In the genomic region with DNA sequence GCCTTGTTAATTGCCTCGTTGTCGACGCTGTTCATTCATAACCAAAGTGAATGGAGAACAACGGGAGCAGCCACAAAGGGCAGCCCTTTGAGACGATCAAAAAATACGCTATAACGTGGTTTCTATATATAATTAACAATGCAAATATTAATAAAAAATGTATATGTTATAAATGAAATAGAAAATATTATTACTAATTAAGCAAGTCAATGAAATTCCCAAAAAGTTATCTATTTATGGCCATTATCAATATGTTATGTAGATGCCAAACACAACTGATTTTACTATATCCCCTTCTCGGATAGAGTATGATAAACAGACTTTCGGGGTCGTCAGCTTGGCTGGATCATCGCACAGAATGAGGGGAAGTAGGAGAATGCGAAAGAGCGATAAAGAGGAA, we compare ENCODE assay signal across 1 fruit fly cellular context.
A peak's percentile ranks its signal among the peaks of the same experiment; 100 is the strongest.
TF ChIP-seq lines count a peak whose summit lies in the region.

No protein-coding gene starts in this region.

TF ChIP-seq in whole organism, embryonic, 481 proteins besides CTCF, POLR2A, EP300 and RAD21 (continued from another document):
- TF ChIP-seq Sox100B (GFP tag; optimal IDR thresholded peaks at IDR 0.05; lab: Kevin White, UChicago) (peak; percentile 55), NFAT (GFP tag; IDR thresholded peaks at IDR 0.05; lab: Robert Waterston, UW) (0 out of 2 replicates have a peak, but pooled peaks have one; percentile 3), Oli (tag; optimal IDR thresholded peaks at IDR 0.05; lab: Kevin White, UChicago) (peak; percentile 54), Drgx (GFP tag; IDR thresholded peaks at IDR 0.05; lab: Robert Waterston, UW) (0 out of 2 replicates have a peak, but pooled peaks have one; percentile 11), gem (tag; optimal IDR thresholded peaks at IDR 0.05; lab: Kevin White, UChicago) (peak; percentile 77), twi (tag; optimal IDR thresholded peaks at IDR 0.05; lab: Kevin White, UChicago) (no peak), CG6813 (GFP tag; optimal IDR thresholded peaks at IDR 0.05; lab: Kevin White, UChicago) (no peak), Nf-YC (tag; optimal IDR thresholded peaks at IDR 0.05; lab: Kevin White, UChicago) (peak; percentile 62), Vsx1 (GFP tag; optimal IDR thresholded peaks at IDR 0.05; lab: Kevin White, UChicago) (peak; percentile 29), CG11456 (GFP tag; IDR thresholded peaks at IDR 0.05; lab: Robert Waterston, UW) (0 out of 3 replicates have a peak, but pooled peaks have one; percentile 34), C15 (GFP tag; IDR thresholded peaks at IDR 0.05; lab: Robert Waterston, UW) (0 out of 3 replicates have a peak, but pooled peaks have one; percentile 32), D (optimal IDR thresholded peaks at IDR 0.05; lab: Kevin White, UChicago) (no peak), D (GFP tag; optimal IDR thresholded peaks at IDR 0.05; lab: Kevin White, UChicago) (no peak), jumu (GFP tag; optimal IDR thresholded peaks at IDR 0.05; lab: Kevin White, UChicago) (no peak), HLH3B (GFP tag; IDR thresholded peaks at IDR 0.05; lab: Robert Waterston, UW) (peak; percentile 63), Fer1 (GFP tag; optimal IDR thresholded peaks at IDR 0.05; lab: Kevin White, UChicago) (peak; percentile 63), Ptx1 (GFP tag; IDR thresholded peaks at IDR 0.05; lab: Robert Waterston, UW) (peak; percentile 79), CG7556 (GFP tag; optimal IDR thresholded peaks at IDR 0.05; lab: Kevin White, UChicago) (peak; percentile 45), Rx (GFP tag; IDR thresholded peaks at IDR 0.05; lab: Robert Waterston, UW) (no peak), CG4328 (GFP tag; optimal IDR thresholded peaks at IDR 0.05; lab: Kevin White, UChicago) (peak; percentile 9), sug (tag; optimal IDR thresholded peaks at IDR 0.05; lab: Kevin White, UChicago) (peak; percentile 51), PHDP (tag; optimal IDR thresholded peaks at IDR 0.05; lab: Kevin White, UChicago) (peak; percentile 67), CG30020 (tag; optimal IDR thresholded peaks at IDR 0.05; lab: Kevin White, UChicago) (no peak), maf-S (GFP tag; optimal IDR thresholded peaks at IDR 0.05; lab: Kevin White, UChicago) (no peak), Ada2b (GFP tag; IDR thresholded peaks at IDR 0.05; lab: Robert Waterston, UW) (0 out of 2 replicates have a peak, but pooled peaks have one; percentile 16), Aef1 (GFP tag; IDR thresholded peaks at IDR 0.05; lab: Robert Waterston, UW) (peak; percentile 43; the same call in 2 of the 3 replicates), Deaf1 (tag; optimal IDR thresholded peaks at IDR 0.05; lab: Kevin White, UChicago) (peak; percentile 39), Atf6 (GFP tag; IDR thresholded peaks at IDR 0.05; lab: Robert Waterston, UW) (peak; percentile 66), Dek (tag; optimal IDR thresholded peaks at IDR 0.05; lab: Kevin White, UChicago) (peak; percentile 29), CG4707 (GFP tag; optimal IDR thresholded peaks at IDR 0.05; lab: Kevin White, UChicago) (no peak), CG30403 (GFP tag; optimal IDR thresholded peaks at IDR 0.05; lab: Kevin White, UChicago) (peak; percentile 48), NfI (GFP tag; optimal IDR thresholded peaks at IDR 0.05; lab: Kevin White, UChicago) (peak; percentile 47), Abd-B (GFP tag; optimal IDR thresholded peaks at IDR 0.05; lab: Kevin White, UChicago) (peak; percentile 33), CG31388 (GFP tag; optimal IDR thresholded peaks at IDR 0.05; lab: Kevin White, UChicago) (no peak), B-H1 (GFP tag; IDR thresholded peaks at IDR 0.05; lab: Robert Waterston, UW) (peak; percentile 33; the same call in 2 of the 3 replicates), wor (GFP tag; IDR thresholded peaks at IDR 0.05; lab: Robert Waterston, UW) (peak; percentile 26; the same call in 1 of the 2 replicates), stc (GFP tag; IDR thresholded peaks at IDR 0.05; lab: Robert Waterston, UW) (peak; percentile 51), emc (GFP tag; optimal IDR thresholded peaks at IDR 0.05; lab: Kevin White, UChicago) (no peak), CG10147 (GFP tag; optimal IDR thresholded peaks at IDR 0.05; lab: Kevin White, UChicago) (peak; percentile 32), Gug (GFP tag; IDR thresholded peaks at IDR 0.05; lab: Robert Waterston, UW) (no peak), CG15479 (GFP tag; optimal IDR thresholded peaks at IDR 0.05; lab: Kevin White, UChicago) (no peak), CG14014 (GFP tag; IDR thresholded peaks at IDR 0.05; lab: Robert Waterston, UW) (peak; percentile 30; the same call in 1 of the 2 replicates), cwo (GFP tag; optimal IDR thresholded peaks at IDR 0.05; lab: Kevin White, UChicago) (peak; percentile 53), CG6689 (GFP tag; IDR thresholded peaks at IDR 0.05; lab: Robert Waterston, UW) (peak; percentile 52), CG1233 (GFP tag; optimal IDR thresholded peaks at IDR 0.05; lab: Kevin White, UChicago) (peak; percentile 30), scrt (GFP tag; optimal IDR thresholded peaks at IDR 0.05; lab: Kevin White, UChicago) (no peak), odd (GFP tag; optimal IDR thresholded peaks at IDR 0.05; lab: Kevin White, UChicago) (no peak), row (GFP tag; IDR thresholded peaks at IDR 0.05; lab: Robert Waterston, UW) (peak; percentile 76), gt (GFP tag; IDR thresholded peaks at IDR 0.05; lab: Robert Waterston, UW) (no peak), CG12299 (tag; optimal IDR thresholded peaks at IDR 0.05; lab: Kevin White, UChicago) (peak; percentile 20), chm (GFP tag; IDR thresholded peaks at IDR 0.05; lab: Robert Waterston, UW) (no peak), D19A (tag; optimal IDR thresholded peaks at IDR 0.05; lab: Kevin White, UChicago) (peak; percentile 95), fd96Cb (tag; optimal IDR thresholded peaks at IDR 0.05; lab: Kevin White, UChicago) (peak; percentile 33), abd-A (tag; optimal IDR thresholded peaks at IDR 0.05; lab: Kevin White, UChicago) (peak; percentile 20), salm (tag; optimal IDR thresholded peaks at IDR 0.05; lab: Kevin White, UChicago) (peak; percentile 23), ind (GFP tag; optimal IDR thresholded peaks at IDR 0.05; lab: Kevin White, UChicago) (peak; percentile 26), dmrt99B (tag; optimal IDR thresholded peaks at IDR 0.05; lab: Kevin White, UChicago) (peak; percentile 58), Bdp1 (GFP tag; optimal IDR thresholded peaks at IDR 0.05; lab: Kevin White, UChicago) (no peak), CG11093 (GFP tag; IDR thresholded peaks at IDR 0.05; lab: Robert Waterston, UW) (no peak), CG11560 (tag; IDR thresholded peaks at IDR 0.05; lab: Robert Waterston, UW) (no peak), Dad (GFP tag; optimal IDR thresholded peaks at IDR 0.05; lab: Kevin White, UChicago) (no peak), CG12236 (GFP tag; optimal IDR thresholded peaks at IDR 0.05; lab: Kevin White, UChicago) (no peak), ewg (GFP tag; optimal IDR thresholded peaks at IDR 0.05; lab: Kevin White, UChicago) (peak; percentile 17), CG15269 (tag; optimal IDR thresholded peaks at IDR 0.05; lab: Kevin White, UChicago) (peak; percentile 75), CG11695 (GFP tag; IDR thresholded peaks at IDR 0.05; lab: Robert Waterston, UW) (peak; percentile 65; the same call in 1 of the 3 replicates), gce (GFP tag; IDR thresholded peaks at IDR 0.05; lab: Robert Waterston, UW) (no peak), tap (tag; optimal IDR thresholded peaks at IDR 0.05; lab: Kevin White, UChicago) (peak; percentile 57), fd64A (GFP tag; optimal IDR thresholded peaks at IDR 0.05; lab: Kevin White, UChicago) (no peak), CG17359 (tag; optimal IDR thresholded peaks at IDR 0.05; lab: Kevin White, UChicago) (peak; percentile 68), hkb (optimal IDR thresholded peaks at IDR 0.05; lab: Kevin White, UChicago) (no peak), hkb (GFP tag; IDR thresholded peaks at IDR 0.05; lab: Robert Waterston, UW) (peak; percentile 64; the same call in 1 of the 2 replicates), grau (tag; optimal IDR thresholded peaks at IDR 0.05; lab: Kevin White, UChicago) (peak; percentile 68), CG6765 (GFP tag; optimal IDR thresholded peaks at IDR 0.05; lab: Kevin White, UChicago) (no peak), ranshi (GFP tag; IDR thresholded peaks at IDR 0.05; lab: Robert Waterston, UW) (peak; percentile 26; the same call in 1 of the 2 replicates), schlank (tag; optimal IDR thresholded peaks at IDR 0.05; lab: Kevin White, UChicago) (no peak), ssp (GFP tag; IDR thresholded peaks at IDR 0.05; lab: Robert Waterston, UW) (peak; percentile 50), ttk (GFP tag; IDR thresholded peaks at IDR 0.05; lab: Robert Waterston, UW) (0 out of 2 replicates have a peak, but pooled peaks have one; percentile 8), caup (GFP tag; optimal IDR thresholded peaks at IDR 0.05; lab: Kevin White, UChicago; ENCODE audit: severe bottlenecking) (peak; percentile 18), CG15514 (GFP tag; optimal IDR thresholded peaks at IDR 0.05; lab: Kevin White, UChicago) (peak; percentile 14), Hr78 (GFP tag; optimal IDR thresholded peaks at IDR 0.05; lab: Kevin White, UChicago) (peak in 1 of 2 experiments; percentile 35), Neu2 (GFP tag; optimal IDR thresholded peaks at IDR 0.05; lab: Kevin White, UChicago; ENCODE audit: borderline replicate concordance) (no peak), CG3995 (GFP tag; optimal IDR thresholded peaks at IDR 0.05; lab: Kevin White, UChicago) (no peak), pzg (GFP tag; optimal IDR thresholded peaks at IDR 0.05; lab: Kevin White, UChicago) (no peak), CG17829 (tag; optimal IDR thresholded peaks at IDR 0.05; lab: Kevin White, UChicago) (peak; percentile 52), CG15601 (tag; optimal IDR thresholded peaks at IDR 0.05; lab: Kevin White, UChicago) (peak; percentile 25), CG2678 (tag; optimal IDR thresholded peaks at IDR 0.05; lab: Kevin White, UChicago) (peak; percentile 78), run (tag; optimal IDR thresholded peaks at IDR 0.05; lab: Kevin White, UChicago) (peak; percentile 21), tgo (GFP tag; IDR thresholded peaks at IDR 0.05; lab: Robert Waterston, UW) (peak; percentile 76), CG11085 (GFP tag; IDR thresholded peaks at IDR 0.05; lab: Robert Waterston, UW) (no peak), CG12769 (tag; optimal IDR thresholded peaks at IDR 0.05; lab: Kevin White, UChicago) (no peak), Med (GFP tag; lab: Kevin White, UChicago) (peak; percentile 65)
